Worm (Caenorhabditis elegans): ENCODE measurements around the gene clec-88.

clec-88 gene

DNA sequence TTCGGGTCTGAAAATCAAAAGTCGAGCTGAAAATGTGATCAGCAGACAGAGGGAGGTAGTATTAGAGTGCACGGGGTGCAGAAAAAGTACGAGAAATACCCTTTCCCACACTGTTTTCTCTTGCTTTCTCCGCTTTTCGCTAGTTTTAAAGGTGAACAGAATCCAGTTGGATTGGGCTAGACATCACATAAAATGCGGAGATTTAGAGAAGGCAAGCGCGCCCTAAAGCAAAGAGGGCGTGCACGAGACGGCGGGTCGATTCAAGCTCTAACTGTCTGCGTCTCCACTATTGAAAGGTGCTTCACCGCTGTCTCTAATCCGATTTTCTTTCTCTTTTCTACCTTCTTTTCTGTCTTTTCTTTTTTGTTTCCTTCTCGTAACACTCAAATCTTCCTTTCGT is 4.6 kb downstream of the clec-88 start:
- TF ChIP-seq nhr-11 (tag; optimal IDR thresholded peaks at IDR 0.05) (peak; percentile 5), nhr-77 (tag; optimal IDR thresholded peaks at IDR 0.05) (no peak), ceh-9 (tag; optimal IDR thresholded peaks at IDR 0.05) (no peak), fkh-2 (tag; optimal IDR thresholded peaks at IDR 0.05) (no peak), daf-12 (tag; optimal IDR thresholded peaks at IDR 0.05) (no peak), nhr-67 (tag; optimal IDR thresholded peaks at IDR 0.05) (no peak), lin-15B (tag; optimal IDR thresholded peaks at IDR 0.05) (peak; percentile 93), egl-5 (tag; optimal IDR thresholded peaks at IDR 0.05) (peak; percentile 35), ceh-82 (tag; optimal IDR thresholded peaks at IDR 0.05) (peak; percentile 39), mdl-1 (tag; optimal IDR thresholded peaks at IDR 0.05) (peak; percentile 85), egl-27 (tag; optimal IDR thresholded peaks at IDR 0.05) (peak; percentile 14), pqm-1 (tag; optimal IDR thresholded peaks at IDR 0.05) (peak; percentile 70), elt-2 (tag; optimal IDR thresholded peaks at IDR 0.05) (peak; percentile 70), nhr-28 (tag; optimal IDR thresholded peaks at IDR 0.05) (no peak), nhr-25 (tag; optimal IDR thresholded peaks at IDR 0.05) (peak; percentile 92), ama-1 (optimal IDR thresholded peaks at IDR 0.05) (no peak), nhr-43 (tag; optimal IDR thresholded peaks at IDR 0.05; ENCODE audit: poor library complexity, severe bottlenecking) (peak; percentile 67), nhr-23 (tag; optimal IDR thresholded peaks at IDR 0.05) (peak; percentile 82), R02D3.7 (tag; optimal IDR thresholded peaks at IDR 0.05) (peak; percentile 53), pha-4 (tag; optimal IDR thresholded peaks at IDR 0.05) (peak; percentile 83), ZK546.5 (tag; optimal IDR thresholded peaks at IDR 0.05) (no peak), snpc-4 (tag; optimal IDR thresholded peaks at IDR 0.05) (peak; percentile 64), nhr-237 (tag; optimal IDR thresholded peaks at IDR 0.05) (no peak), nhr-76 (tag; optimal IDR thresholded peaks at IDR 0.05) (no peak), mml-1 (tag; optimal IDR thresholded peaks at IDR 0.05) (no peak), tbx-2 (tag; optimal IDR thresholded peaks at IDR 0.05) (peak; percentile 32), aly-2 (tag; optimal IDR thresholded peaks at IDR 0.05) (no peak), nfya-1 (tag; optimal IDR thresholded peaks at IDR 0.05; ENCODE audit: insufficient read depth) (peak; percentile 89), ceh-28 (tag; optimal IDR thresholded peaks at IDR 0.05) (peak; percentile 83), fkh-10 (GFP tag; optimal IDR thresholded peaks at IDR 0.05) (peak; percentile 25), unc-62 (GFP tag; optimal IDR thresholded peaks at IDR 0.05) (no peak), hmg-11 (tag; optimal IDR thresholded peaks at IDR 0.05) (peak; percentile 89), lsy-12 (tag; optimal IDR thresholded peaks at IDR 0.05) (peak; percentile 52), lin-39 (tag; optimal IDR thresholded peaks at IDR 0.05) (peak; percentile 83), skn-1 (tag; optimal IDR thresholded peaks at IDR 0.05) (peak; percentile 4), jun-1 (tag; optimal IDR thresholded peaks at IDR 0.05) (peak; percentile 51)

ce11 chrII:6371003-6371402 is 5.5 kb downstream of the clec-88 start, which contains the start of gene lin-23:
TSS of gene lin-23 (plus strand) at chrII:6371303.
- TF ChIP-seq pqm-1 (tag; optimal IDR thresholded peaks at IDR 0.05) = no peak
- no peak for TF ChIP-seq nhr-28 (tag; optimal IDR thresholded peaks at IDR 0.05)
- no peak for TF ChIP-seq elt-1 (tag; optimal IDR thresholded peaks at IDR 0.05)
- peak; percentile 12 for TF ChIP-seq nhr-25 (tag; optimal IDR thresholded peaks at IDR 0.05)
- TF ChIP-seq egl-27 (tag; optimal IDR thresholded peaks at IDR 0.05) = no peak
- TF ChIP-seq nhr-76 (tag; optimal IDR thresholded peaks at IDR 0.05) = no peak
- no peak for TF ChIP-seq daf-12 (tag; optimal IDR thresholded peaks at IDR 0.05)
- no peak for TF ChIP-seq eor-1 (tag; optimal IDR thresholded peaks at IDR 0.05)

- TF ChIP-seq nhr-25 (tag; optimal IDR thresholded peaks at IDR 0.05) = no peak
Measured at ce11 chrII:6373361-6373760, 7.8 kb downstream of the clec-88 start.

DNA sequence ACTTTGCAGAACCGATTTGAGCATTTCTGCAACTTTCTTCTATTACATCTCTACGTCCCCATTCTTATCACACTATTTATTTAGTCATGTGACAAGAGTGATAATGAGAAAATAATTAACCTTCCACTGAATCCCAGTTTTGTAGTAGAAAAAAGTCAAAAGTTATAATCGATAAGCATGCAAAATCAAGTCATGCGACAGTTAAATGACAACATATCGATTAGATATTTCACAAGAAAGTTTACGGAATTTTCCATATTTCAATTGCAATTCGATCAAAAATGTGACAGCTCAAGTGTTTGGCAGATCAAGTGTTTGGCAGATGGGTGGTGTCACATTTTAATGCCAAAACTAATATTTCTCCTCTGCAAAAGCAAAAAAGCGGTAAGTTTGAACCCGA is 9.1 kb downstream of the clec-88 start:
- TF ChIP-seq jun-1 (tag; optimal IDR thresholded peaks at IDR 0.05) (peak; percentile 1), fkh-2 (tag; optimal IDR thresholded peaks at IDR 0.05) (no peak), pha-4 (tag; optimal IDR thresholded peaks at IDR 0.05) (peak; percentile 29), nhr-12 (tag; optimal IDR thresholded peaks at IDR 0.05) (no peak), zag-1 (tag; optimal IDR thresholded peaks at IDR 0.05) (no peak), nhr-23 (tag; optimal IDR thresholded peaks at IDR 0.05) (no peak), unc-39 (tag; optimal IDR thresholded peaks at IDR 0.05) (no peak), nhr-237 (tag; optimal IDR thresholded peaks at IDR 0.05) (no peak), nhr-28 (tag; optimal IDR thresholded peaks at IDR 0.05) (no peak), ama-1 (optimal IDR thresholded peaks at IDR 0.05) (no peak), nhr-76 (tag; optimal IDR thresholded peaks at IDR 0.05) (no peak), elt-2 (tag; optimal IDR thresholded peaks at IDR 0.05) (peak; percentile 71), aly-2 (tag; optimal IDR thresholded peaks at IDR 0.05) (no peak), daf-12 (tag; optimal IDR thresholded peaks at IDR 0.05) (no peak), tbx-2 (tag; optimal IDR thresholded peaks at IDR 0.05) (no peak), ztf-4 (tag; optimal IDR thresholded peaks at IDR 0.05) (no peak), ceh-28 (tag; optimal IDR thresholded peaks at IDR 0.05) (peak; percentile 19), lin-39 (tag; optimal IDR thresholded peaks at IDR 0.05) (no peak), fkh-10 (GFP tag; optimal IDR thresholded peaks at IDR 0.05) (no peak), eor-1 (tag; optimal IDR thresholded peaks at IDR 0.05) (no peak), nhr-43 (tag; optimal IDR thresholded peaks at IDR 0.05; ENCODE audit: poor library complexity, severe bottlenecking) (no peak), R02D3.7 (tag; optimal IDR thresholded peaks at IDR 0.05) (no peak), sea-2 (GFP tag; optimal IDR thresholded peaks at IDR 0.05) (no peak), elt-3 (tag; optimal IDR thresholded peaks at IDR 0.05) (no peak), nhr-25 (tag; optimal IDR thresholded peaks at IDR 0.05) (no peak), pqm-1 (tag; optimal IDR thresholded peaks at IDR 0.05) (peak; percentile 35), egl-27 (tag; optimal IDR thresholded peaks at IDR 0.05) (no peak), egl-5 (tag; optimal IDR thresholded peaks at IDR 0.05) (no peak), unc-62 (GFP tag; optimal IDR thresholded peaks at IDR 0.05) (no peak)
